Fruit fly (Drosophila melanogaster): Measurements from ENCODE around the gene CG32536.

DNA sequence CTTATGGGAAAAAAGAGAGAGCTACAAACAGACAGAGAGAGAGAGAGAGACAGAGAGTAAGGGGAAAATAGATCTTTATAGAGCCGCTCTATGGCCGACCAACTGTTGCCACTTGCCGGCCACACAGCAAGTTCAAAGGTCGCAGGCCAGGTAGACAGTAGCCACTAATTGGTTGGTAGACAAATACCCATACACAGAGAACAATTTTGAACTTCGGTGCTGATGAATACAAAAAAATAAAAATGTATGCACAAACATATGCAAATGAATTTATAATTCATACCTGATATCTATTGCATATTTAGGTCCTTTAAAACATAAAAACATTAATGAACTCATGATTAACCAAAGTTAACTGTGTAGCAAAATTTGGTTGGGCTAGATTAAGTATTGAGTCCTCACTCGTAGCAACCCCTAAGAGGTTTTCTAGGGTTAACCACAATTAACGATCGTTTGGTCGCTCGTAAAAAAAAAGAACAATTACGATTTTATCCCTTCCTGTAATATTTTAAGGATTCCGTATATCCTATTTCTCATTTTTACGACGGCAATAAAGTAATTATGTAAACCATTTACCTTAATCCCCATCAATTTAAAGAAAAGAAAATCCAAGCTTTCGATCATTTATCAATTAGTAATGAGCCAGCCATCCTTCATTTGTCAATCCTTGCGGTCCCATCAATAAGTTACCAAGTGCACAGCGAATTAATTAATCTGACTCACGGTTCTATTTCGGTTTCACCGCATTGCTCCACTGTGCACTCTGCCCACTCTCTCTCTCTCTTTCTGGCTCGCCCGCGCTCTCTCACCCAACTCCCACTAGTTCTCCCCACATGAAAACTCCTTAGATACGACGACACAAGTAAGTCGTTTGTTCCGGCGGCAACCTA is 46.5 kb upstream of the CG32536 start:
- TF ChIP-seq jumu (GFP tag; optimal IDR thresholded peaks at IDR 0.05) (no peak), luna (GFP tag; optimal IDR thresholded peaks at IDR 0.05) (no peak), CG11456 (GFP tag; IDR thresholded peaks at IDR 0.05) (0 out of 3 replicates have a peak, but pooled peaks have one; percentile 19), sug (tag; optimal IDR thresholded peaks at IDR 0.05) (no peak), Mrtf (GFP tag; IDR thresholded peaks at IDR 0.05) (no peak), CG3163 (GFP tag; optimal IDR thresholded peaks at IDR 0.05) (no peak), ttk (GFP tag; IDR thresholded peaks at IDR 0.05) (no peak), CG30403 (GFP tag; optimal IDR thresholded peaks at IDR 0.05) (no peak)

Data from whole organism, embryonic.